Fruit fly (Drosophila melanogaster) whole organism, adult: ENCODE measurements around the gene bma.

Source experiments
- CG11617 ChIP-seq: fragments of 200-800 bp; sonication (Bioruptor generic); optimal IDR thresholded peaks from 2 replicates; lab custom pipeline; 2017; ENCODE audit warnings: mild to moderate bottlenecking, missing biosample characterization, missing genetic modification reagents, missing genetic modification characterization
- CG12768 ChIP-seq: fragments of 200-800 bp; sonication (Bioruptor generic); optimal IDR thresholded peaks from 2 replicates; lab custom pipeline; 2017; ENCODE audit warnings: missing biosample characterization, missing genetic modification characterization, mild to moderate bottlenecking, moderate library complexity, missing genetic modification reagents
- CG14711 ChIP-seq: fragments of 200-800 bp; sonication (Bioruptor generic); optimal IDR thresholded peaks from 2 replicates; lab custom pipeline; 2018; ENCODE audit warnings: missing biosample characterization, mild to moderate bottlenecking, missing genetic modification characterization, moderate library complexity
- CG1620 ChIP-seq: fragments of 200-800 bp; sonication (Bioruptor generic); optimal IDR thresholded peaks from 2 replicates; lab custom pipeline; 2016; ENCODE audit warnings: missing biosample characterization, missing genetic modification characterization
- CG33017 ChIP-seq: fragments of 200-800 bp; sonication (Bioruptor generic); optimal IDR thresholded peaks from 2 replicates; lab custom pipeline; 2018; ENCODE audit warnings: missing biosample characterization, mild to moderate bottlenecking, missing genetic modification characterization, moderate library complexity
- CG5204 ChIP-seq: fragments of 200-800 bp; sonication (Bioruptor generic); optimal IDR thresholded peaks from 2 replicates; lab custom pipeline; 2016; ENCODE audit warnings: missing biosample characterization, missing genetic modification characterization
- CG7045 ChIP-seq: fragments of 200-800 bp; sonication (Bioruptor generic); optimal IDR thresholded peaks from 2 replicates; lab custom pipeline; 2017; ENCODE audit warnings: missing biosample characterization, mild to moderate bottlenecking, missing genetic modification characterization
- CG7101 ChIP-seq: fragments of 200-800 bp; sonication (Bioruptor generic); optimal IDR thresholded peaks from 2 replicates; lab custom pipeline; 2018; ENCODE audit warnings: missing biosample characterization, mild to moderate bottlenecking, missing genetic modification characterization, moderate library complexity
- Clk ChIP-seq: fragments of 200-800 bp; sonication (Bioruptor generic); optimal IDR thresholded peaks from 2 replicates; lab custom pipeline; 2017; ENCODE audit warnings: missing biosample characterization, missing genetic modification characterization
- Crg-1 ChIP-seq: fragments of 200-800 bp; sonication (Bioruptor generic); optimal IDR thresholded peaks from 2 replicates; lab custom pipeline; 2016; ENCODE audit warnings: missing biosample characterization, missing genetic modification characterization
- Hr96 ChIP-seq: fragments of 200-800 bp; sonication (Bioruptor generic); optimal IDR thresholded peaks from 2 replicates; lab custom pipeline; 2016; ENCODE audit warnings: missing biosample characterization, missing genetic modification characterization
- Mnt ChIP-seq: fragments of 200-800 bp; sonication (Bioruptor generic); optimal IDR thresholded peaks from 2 replicates; lab custom pipeline; 2016; ENCODE audit warnings: missing biosample characterization, mild to moderate bottlenecking, missing genetic modification characterization
- bab1 ChIP-seq: fragments of 200-800 bp; sonication (Bioruptor generic); optimal IDR thresholded peaks from 3 replicates; lab custom pipeline; 2019; ENCODE audit warnings: missing biosample characterization, mild to moderate bottlenecking, missing genetic modification characterization, moderate library complexity
- cic ChIP-seq: fragments of 200-800 bp; sonication (Bioruptor generic); optimal IDR thresholded peaks from 2 replicates; lab custom pipeline; 2017; ENCODE audit warnings: missing biosample characterization, mild to moderate bottlenecking, missing genetic modification characterization, moderate library complexity
- cnc ChIP-seq, 2 experiments: fragments of >200 bp; optimal IDR thresholded peaks; 2 replicates each; lab custom pipeline; 2017
- kay ChIP-seq: fragments of 200-800 bp; sonication (Bioruptor generic); peaks from one replicate; lab custom pipeline; 2016; ENCODE audit warnings: missing biosample characterization, missing genetic modification characterization, borderline replicate concordance
- ovo ChIP-seq: fragments of 200-800 bp; sonication (Bioruptor generic); optimal IDR thresholded peaks from 2 replicates; lab custom pipeline; 2016; ENCODE audit warnings: missing biosample characterization, missing genetic modification characterization
- pad ChIP-seq: fragments of 200-800 bp; sonication (Bioruptor generic); optimal IDR thresholded peaks from 3 replicates; lab custom pipeline; 2017; ENCODE audit warnings: missing biosample characterization, missing genetic modification characterization, mild to moderate bottlenecking, moderate library complexity, missing genetic modification reagents
- tj ChIP-seq: fragments of 200-800 bp; sonication (Bioruptor generic); optimal IDR thresholded peaks from 3 replicates; lab custom pipeline; 2017; ENCODE audit warnings: missing biosample characterization, mild to moderate bottlenecking, missing genetic modification characterization, moderate library complexity
- toe ChIP-seq: fragments of 200-800 bp; sonication (Bioruptor generic); optimal IDR thresholded peaks from 2 replicates; lab custom pipeline; 2016; ENCODE audit warnings: missing biosample characterization, missing genetic modification characterization

The bma gene

dm6 chr3L:9904988-9905387, 2.9 kb upstream of the bma start:
- TF ChIP-seq ovo (GFP tag; lab: Kevin White, UChicago) = no peak
- TF ChIP-seq cic (GFP tag; lab: Kevin White, UChicago) = no peak
- TF ChIP-seq tj (GFP tag; lab: Kevin White, UChicago) = no peak
- no peak for TF ChIP-seq CG5204

dm6 chr3L:9927169-9927568, 19.2 kb downstream of the bma start:
- TF ChIP-seq CG33017 (no peak), bab1 (no peak), pad (peak; percentile 95), CG7045 (GFP tag; lab: Kevin White, UChicago) (no peak), Crg-1 (GFP tag; lab: Kevin White, UChicago) (no peak), toe (no peak), ovo (GFP tag; lab: Kevin White, UChicago) (no peak), CG1620 (GFP tag; lab: Kevin White, UChicago) (no peak), tj (GFP tag; lab: Kevin White, UChicago) (no peak)

dm6 chr3L:9968267-9968721, 60.4 kb downstream of the bma start, which contains the start of the genes CG6685 and Dronc:
Gene CG6685, minus strand, starts transcription at chr3L:9968317.
Gene Dronc, plus strand, starts transcription at chr3L:9968479.
- TF ChIP-seq pad = peak; percentile 8
- TF ChIP-seq bab1 = peak; percentile 56
- TF ChIP-seq CG7101 (tag; lab: Kevin White, UChicago) = peak; percentile 31
- no peak for TF ChIP-seq CG1620 (GFP tag; lab: Kevin White, UChicago)
- peak; percentile 3 for TF ChIP-seq Mnt (GFP tag; lab: Kevin White, UChicago)

- TF ChIP-seq toe (no peak), CG12768 (GFP tag; lab: Kevin White, UChicago) (no peak), tj (GFP tag; lab: Kevin White, UChicago) (no peak), CG33017 (no peak), kay (GFP tag; lab: Kevin White, UChicago) (no peak), CG5204 (no peak), cnc (optimal IDR thresholded peaks at IDR 0.05; lab: Kevin White, UChicago) (no peak), Hr96 (no peak), CG1620 (GFP tag; lab: Kevin White, UChicago) (no peak), pad (no peak), Clk (no peak), Crg-1 (GFP tag; lab: Kevin White, UChicago) (no peak), CG7045 (GFP tag; lab: Kevin White, UChicago) (no peak), CG14711 (tag; lab: Kevin White, UChicago) (no peak), cic (GFP tag; lab: Kevin White, UChicago) (no peak), CG7101 (tag; lab: Kevin White, UChicago) (no peak)
These were observed 61.2 kb downstream of the bma start for dm6 chr3L:9969158-9969557.

dm6 chr3L:9972007-9972856, 64.3 kb downstream of the bma start, which contains the start of the genes CG6674, CG42455 and vnc:
Gene CG6674, minus strand, starts transcription at chr3L:9972054.
Gene CG42455, plus strand, starts transcription at chr3L:9972312.
Gene vnc, plus strand, starts transcription at chr3L:9972312.
- peak; percentile 8 for TF ChIP-seq toe
- peak; percentile 3 for TF ChIP-seq bab1
- peak; percentile 61 for TF ChIP-seq CG5204
- peak; percentile 7 for TF ChIP-seq CG33017
- no peak for TF ChIP-seq Clk
- peak; percentile 18 for TF ChIP-seq CG12768 (GFP tag; lab: Kevin White, UChicago)
- peak; percentile 13 for TF ChIP-seq CG14711 (tag; lab: Kevin White, UChicago)
- TF ChIP-seq CG1620 (GFP tag; lab: Kevin White, UChicago) = no peak
- peak; percentile 52 for TF ChIP-seq CG7101 (tag; lab: Kevin White, UChicago)
- TF ChIP-seq cic (GFP tag; lab: Kevin White, UChicago) = no peak
- TF ChIP-seq kay (GFP tag; lab: Kevin White, UChicago) = peak; percentile 19
- peak; percentile 28 for TF ChIP-seq Hr96
- peak; percentile 39 for TF ChIP-seq pad
- TF ChIP-seq Mnt (GFP tag; lab: Kevin White, UChicago) = peak; percentile 39
- no peak for TF ChIP-seq tj (GFP tag; lab: Kevin White, UChicago)
- no peak for TF ChIP-seq ovo (GFP tag; lab: Kevin White, UChicago)
- TF ChIP-seq CG7045 (GFP tag; lab: Kevin White, UChicago) = peak; percentile 37
- TF ChIP-seq cnc (optimal IDR thresholded peaks at IDR 0.05; lab: Kevin White, UChicago) = no peak
- peak; percentile 24 for TF ChIP-seq Crg-1 (GFP tag; lab: Kevin White, UChicago)
- TF ChIP-seq CG11617 (GFP tag; lab: Kevin White, UChicago) = no peak

- no peak for TF ChIP-seq cnc (optimal IDR thresholded peaks at IDR 0.05; lab: Kevin White, UChicago)
- TF ChIP-seq ovo (GFP tag; lab: Kevin White, UChicago) = peak; percentile 58
- peak; percentile 1 for TF ChIP-seq bab1
- TF ChIP-seq Mnt (GFP tag; lab: Kevin White, UChicago) = peak; percentile 40
These were observed 66.4 kb downstream of the bma start, which contains the start of gene dpr6 for dm6 chr3L:9974172-9974896. Gene dpr6, plus strand, starts transcription at chr3L:9974651.
